Fruit fly (Drosophila melanogaster): ENCODE measurements around the gene CG31468.
A peak's percentile ranks its signal among the peaks of the same experiment; 100 is the strongest.

CG31468 gene

DNA sequence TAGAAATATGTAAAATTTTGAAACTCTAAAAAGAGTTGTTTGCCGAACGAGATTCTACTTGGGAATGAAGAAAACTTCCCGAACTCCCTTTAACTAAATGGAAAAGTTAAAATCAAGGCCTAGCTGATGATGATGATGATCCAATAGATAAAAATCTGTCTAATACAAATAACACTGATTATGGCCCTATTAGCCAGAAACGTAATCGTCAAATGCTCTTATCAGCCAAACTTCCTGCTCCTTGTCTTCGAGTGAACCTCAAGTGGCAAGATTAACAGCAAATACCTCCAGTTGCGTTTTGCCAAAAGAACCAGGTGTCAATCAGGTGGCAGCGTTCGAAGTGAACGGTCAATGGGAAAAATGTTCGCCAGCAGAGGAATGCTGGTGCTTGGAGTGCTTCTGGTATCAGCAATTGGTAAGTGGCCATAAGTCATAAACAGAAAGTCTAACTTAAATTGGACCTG is at the start of gene CG31468, which contains the start of gene Gba1a:
CG31468 (minus strand) TSS at position 51 of the 464 bp plus-strand sequence.
Gba1a (plus strand) TSS at position 318 of the 464 bp plus-strand sequence.
- no peak for TF ChIP-seq h (optimal IDR thresholded peaks at IDR 0.05)
- TF ChIP-seq ttk (optimal IDR thresholded peaks at IDR 0.05), result no peak
- TF ChIP-seq Myc (optimal IDR thresholded peaks at IDR 0.05), result no peak
- no peak for TF ChIP-seq Sin3A (optimal IDR thresholded peaks at IDR 0.05)
- TF ChIP-seq psq (optimal IDR thresholded peaks at IDR 0.05), result no peak
- TF ChIP-seq insv (optimal IDR thresholded peaks at IDR 0.05), result no peak

DNA sequence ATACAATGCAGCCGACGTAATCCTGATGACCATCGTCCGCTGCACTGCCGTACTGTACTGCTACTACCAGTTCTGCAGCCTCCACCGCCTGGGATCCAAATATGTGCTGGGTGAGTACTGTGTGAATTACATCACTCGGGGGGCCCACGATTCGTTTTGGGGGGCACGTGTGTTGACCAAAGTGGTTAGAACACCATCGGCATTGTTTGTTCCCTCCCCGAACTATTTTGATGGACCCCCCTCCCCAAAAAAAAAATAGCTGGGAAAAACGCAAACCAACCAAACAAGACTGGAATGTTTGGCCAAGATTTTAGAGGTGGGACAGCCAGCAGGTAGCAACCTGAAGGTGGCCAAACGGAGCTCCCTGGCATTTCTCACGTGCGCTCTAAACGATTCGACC is 47.3 kb upstream of the CG31468 start:
- TF ChIP-seq Myc (optimal IDR thresholded peaks at IDR 0.05), result no peak
- TF ChIP-seq Sin3A (optimal IDR thresholded peaks at IDR 0.05), result no peak
- TF ChIP-seq insv (optimal IDR thresholded peaks at IDR 0.05), result no peak
- TF ChIP-seq ttk (optimal IDR thresholded peaks at IDR 0.05), result no peak

DNA sequence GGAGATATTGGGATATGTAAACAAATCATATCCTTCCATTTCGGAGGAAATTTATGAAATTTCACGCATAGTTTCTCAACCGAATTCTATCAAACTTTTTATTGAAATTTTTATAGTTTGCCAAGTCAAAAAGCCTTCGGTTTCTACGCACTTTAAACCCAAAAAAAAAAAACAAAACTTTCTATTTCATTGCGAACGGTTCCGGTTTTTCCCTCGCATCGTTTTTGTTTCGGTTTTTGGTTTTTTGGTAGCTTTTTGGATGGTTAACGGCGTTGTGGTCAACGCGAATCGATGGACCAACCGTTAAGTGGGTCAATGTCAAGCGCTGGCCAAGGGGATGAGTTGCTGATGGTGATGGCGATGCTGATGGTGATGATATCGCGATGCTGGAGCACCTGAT is 40.8 kb upstream of the CG31468 start:
- no peak for TF ChIP-seq h (optimal IDR thresholded peaks at IDR 0.05)
- TF ChIP-seq Myc (optimal IDR thresholded peaks at IDR 0.05), result no peak
- no peak for TF ChIP-seq Sin3A (optimal IDR thresholded peaks at IDR 0.05)
- no peak for TF ChIP-seq ttk (optimal IDR thresholded peaks at IDR 0.05)
- TF ChIP-seq psq (optimal IDR thresholded peaks at IDR 0.05), result no peak
- no peak for TF ChIP-seq insv (optimal IDR thresholded peaks at IDR 0.05)

- TF ChIP-seq Myc (optimal IDR thresholded peaks at IDR 0.05) (no peak), insv (optimal IDR thresholded peaks at IDR 0.05) (no peak), h (optimal IDR thresholded peaks at IDR 0.05) (no peak), Sin3A (optimal IDR thresholded peaks at IDR 0.05) (no peak), psq (optimal IDR thresholded peaks at IDR 0.05) (no peak), ttk (optimal IDR thresholded peaks at IDR 0.05) (no peak)
Measured at dm6 chr3R:23737676-23738574, 37.8 kb upstream of the CG31468 start.

dm6 chr3R:23736365-23736764 is 36.2 kb upstream of the CG31468 start:
- TF ChIP-seq ttk (optimal IDR thresholded peaks at IDR 0.05) (no peak), psq (optimal IDR thresholded peaks at IDR 0.05) (no peak), Sin3A (optimal IDR thresholded peaks at IDR 0.05) (no peak), insv (optimal IDR thresholded peaks at IDR 0.05) (no peak)

- TF ChIP-seq ttk (optimal IDR thresholded peaks at IDR 0.05) (no peak), psq (optimal IDR thresholded peaks at IDR 0.05) (no peak)
Measured at dm6 chr3R:23735648-23736047, 35.5 kb upstream of the CG31468 start.

DNA sequence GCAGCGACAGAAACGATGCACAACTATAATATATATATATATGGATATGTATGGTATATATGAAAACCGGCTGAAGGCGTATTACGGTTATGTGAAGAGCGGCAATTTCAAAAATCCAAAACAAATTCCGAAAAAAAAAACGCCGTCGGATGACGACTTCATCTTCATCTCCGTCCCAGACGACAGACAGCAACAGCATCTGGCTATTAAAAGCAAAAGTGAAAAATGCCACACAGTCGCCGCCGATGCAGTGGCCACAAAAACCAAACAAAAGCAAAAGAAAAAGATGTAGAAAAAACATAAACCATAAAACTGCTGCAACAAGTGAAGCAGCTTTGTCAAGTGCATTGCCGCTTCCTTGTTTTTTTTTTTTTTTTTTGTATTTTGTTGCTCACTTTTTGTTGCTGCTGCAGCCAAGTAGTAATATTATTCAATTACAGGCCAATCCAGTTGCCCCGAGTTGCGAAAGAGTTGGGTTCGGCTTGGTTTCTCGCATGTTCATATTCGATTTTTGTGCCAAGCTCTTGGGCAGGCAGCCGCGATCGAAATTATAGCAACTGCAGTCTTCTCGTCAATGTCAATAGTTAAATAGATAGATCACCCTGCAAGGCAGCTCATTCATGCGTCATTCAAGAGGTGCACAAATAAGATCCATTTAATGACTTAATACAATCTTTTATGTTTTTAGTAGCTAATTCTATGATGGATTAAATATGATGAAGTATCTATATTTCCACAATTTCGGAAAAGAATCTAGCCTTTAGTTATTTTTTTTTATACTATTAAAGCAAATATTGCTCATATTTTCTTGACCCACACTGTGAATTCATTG is 34.6 kb upstream of the CG31468 start:
- TF ChIP-seq insv (optimal IDR thresholded peaks at IDR 0.05) (no peak), ttk (optimal IDR thresholded peaks at IDR 0.05) (no peak), h (optimal IDR thresholded peaks at IDR 0.05) (no peak), Sin3A (optimal IDR thresholded peaks at IDR 0.05) (no peak), Myc (optimal IDR thresholded peaks at IDR 0.05) (no peak), psq (optimal IDR thresholded peaks at IDR 0.05) (no peak)

dm6 chr3R:23733771-23734170 is 33.6 kb upstream of the CG31468 start:
- TF ChIP-seq ttk (optimal IDR thresholded peaks at IDR 0.05), result no peak
- TF ChIP-seq h (optimal IDR thresholded peaks at IDR 0.05), result no peak
- TF ChIP-seq Myc (optimal IDR thresholded peaks at IDR 0.05), result no peak
- TF ChIP-seq psq (optimal IDR thresholded peaks at IDR 0.05), result no peak
- TF ChIP-seq insv (optimal IDR thresholded peaks at IDR 0.05), result no peak
- no peak for TF ChIP-seq Sin3A (optimal IDR thresholded peaks at IDR 0.05)

- TF ChIP-seq psq (optimal IDR thresholded peaks at IDR 0.05) (peak; percentile 83), insv (optimal IDR thresholded peaks at IDR 0.05) (no peak), Sin3A (optimal IDR thresholded peaks at IDR 0.05) (no peak), ttk (optimal IDR thresholded peaks at IDR 0.05) (no peak)
Measured at dm6 chr3R:23732990-23733512, 32.9 kb upstream of the CG31468 start, which contains the start of the genes Hmgcr and Rpn9. Gene Hmgcr, plus strand, starts transcription at chr3R:23733324. Gene Rpn9, minus strand, starts transcription at chr3R:23733462.

dm6 chr3R:23732533-23732932 is 32.4 kb upstream of the CG31468 start:
- TF ChIP-seq insv (optimal IDR thresholded peaks at IDR 0.05), result no peak
- TF ChIP-seq Sin3A (optimal IDR thresholded peaks at IDR 0.05), result no peak
- TF ChIP-seq Myc (optimal IDR thresholded peaks at IDR 0.05), result no peak
- TF ChIP-seq ttk (optimal IDR thresholded peaks at IDR 0.05), result no peak
- no peak for TF ChIP-seq psq (optimal IDR thresholded peaks at IDR 0.05)
- no peak for TF ChIP-seq h (optimal IDR thresholded peaks at IDR 0.05)

DNA sequence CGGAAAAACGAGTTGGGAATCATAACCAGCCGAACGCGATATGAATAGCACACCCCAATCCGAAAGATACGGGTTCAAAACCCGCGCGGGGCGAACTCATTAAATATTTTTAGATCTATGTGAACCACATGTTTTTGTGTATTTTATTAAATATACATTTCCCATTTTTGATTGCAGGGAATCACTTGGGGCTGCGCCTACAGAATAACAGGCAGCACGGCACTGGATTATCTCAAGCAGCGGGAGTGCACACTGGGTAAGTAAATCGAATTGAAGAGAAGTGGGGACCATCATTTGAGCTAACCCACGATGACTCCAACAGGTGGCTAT is 30.3 kb upstream of the CG31468 start:
- TF ChIP-seq h (optimal IDR thresholded peaks at IDR 0.05), result no peak
- TF ChIP-seq insv (optimal IDR thresholded peaks at IDR 0.05), result no peak
- TF ChIP-seq Sin3A (optimal IDR thresholded peaks at IDR 0.05), result no peak
- no peak for TF ChIP-seq ttk (optimal IDR thresholded peaks at IDR 0.05)
- TF ChIP-seq Myc (optimal IDR thresholded peaks at IDR 0.05), result no peak
- TF ChIP-seq psq (optimal IDR thresholded peaks at IDR 0.05), result no peak

All from Kc167 (cell line).